Fruit fly (Drosophila melanogaster) whole organism, embryonic: ENCODE results near the gene rasp.

ENCODE experiments used
- Abd-B ChIP-seq: fragments of 200-800 bp; sonication (Bioruptor generic); optimal IDR thresholded peaks from 2 replicates; lab custom pipeline; 2018; ENCODE audit warnings: missing biosample characterization, mild to moderate bottlenecking, missing genetic modification characterization, moderate library complexity
- Aef1 ChIP-seq: fragments of 200-800 bp; sonication (Bioruptor generic); IDR thresholded peaks from 3 replicates; pipeline ENCODE4 v1.3.6; 2022; ENCODE audit warnings: missing biosample characterization, missing genetic modification characterization
- Antp ChIP-seq: fragments of 200-800 bp; sonication (Bioruptor generic); optimal IDR thresholded peaks from 3 replicates; lab custom pipeline; 2016; ENCODE audit warnings: missing biosample characterization, missing genetic modification characterization
- Bteb2 ChIP-seq: fragments of 200-800 bp; sonication (Bioruptor generic); optimal IDR thresholded peaks from 2 replicates; lab custom pipeline; 2016; ENCODE audit warnings: missing biosample characterization, missing genetic modification characterization
- CG10654 ChIP-seq: fragments of 200-800 bp; sonication (Bioruptor generic); optimal IDR thresholded peaks from 2 replicates; lab custom pipeline; 2016; ENCODE audit warnings: missing biosample characterization, missing genetic modification characterization
- CG11247 ChIP-seq: fragments of 200-800 bp; sonication (Bioruptor generic); IDR thresholded peaks from 2 replicates; pipeline ENCODE4 v1.3.6; 2022; ENCODE audit warnings: missing biosample characterization, missing genetic modification characterization
- CG11723 ChIP-seq: fragments of 200-800 bp; sonication (Bioruptor generic); optimal IDR thresholded peaks from 2 replicates; lab custom pipeline; 2017; ENCODE audit warnings: missing biosample characterization, mild to moderate bottlenecking, missing genetic modification characterization
- CG13123 ChIP-seq: fragments of 200-800 bp; sonication (Bioruptor generic); optimal IDR thresholded peaks from 2 replicates; lab custom pipeline; 2016; ENCODE audit warnings: missing biosample characterization, missing genetic modification characterization
- CG14014 ChIP-seq: fragments of 200-800 bp; sonication (Bioruptor generic); IDR thresholded peaks from 2 replicates; pipeline ENCODE4 v1.3.6; 2022; ENCODE audit warnings: missing biosample characterization, missing genetic modification characterization
- CG16813 ChIP-seq: fragments of 200-800 bp; sonication (Bioruptor generic); IDR thresholded peaks from 3 replicates; pipeline ENCODE4 v1.3.6; 2022; ENCODE audit warnings: missing biosample characterization, missing genetic modification characterization; ENCODE audit not compliant: partially characterized antibody
- CG1832 ChIP-seq: fragments of 200-800 bp; sonication (Bioruptor generic); optimal IDR thresholded peaks from 2 replicates; lab custom pipeline; 2017; ENCODE audit warnings: missing biosample characterization, mild to moderate bottlenecking, missing genetic modification characterization, inconsistent platforms
- CG33213 ChIP-seq: fragments of 200-800 bp; sonication (Bioruptor generic); optimal IDR thresholded peaks from 3 replicates; lab custom pipeline; 2016; ENCODE audit warnings: missing biosample characterization, missing genetic modification characterization
- CG3407 ChIP-seq: fragments of 200-800 bp; sonication (Bioruptor generic); optimal IDR thresholded peaks from 2 replicates; lab custom pipeline; 2018; ENCODE audit warnings: missing biosample characterization, mild to moderate bottlenecking, missing genetic modification characterization
- CG4730 ChIP-seq: fragments of 200-800 bp; sonication (Bioruptor generic); IDR thresholded peaks from 2 replicates; pipeline ENCODE4 v1.3.6; 2022; ENCODE audit warnings: missing biosample characterization, missing genetic modification characterization
- CG4820 ChIP-seq: fragments of 200-800 bp; sonication (Bioruptor generic); optimal IDR thresholded peaks from 3 replicates; lab custom pipeline; 2016; ENCODE audit warnings: missing biosample characterization, missing genetic modification characterization
- CG5245 ChIP-seq: fragments of 200-800 bp; sonication (Bioruptor generic); optimal IDR thresholded peaks from 3 replicates; lab custom pipeline; 2016; ENCODE audit warnings: missing biosample characterization, missing genetic modification characterization
- CG6272 ChIP-seq: fragments of 200-800 bp; sonication (Bioruptor generic); IDR thresholded peaks from 2 replicates; pipeline ENCODE4 v1.3.6; 2022; ENCODE audit warnings: missing biosample characterization, missing genetic modification characterization
- CG7745 ChIP-seq: fragments of 200-800 bp; sonication (Bioruptor generic); optimal IDR thresholded peaks from 2 replicates; lab custom pipeline; 2018; ENCODE audit warnings: missing biosample characterization, mild to moderate bottlenecking, missing genetic modification characterization, moderate library complexity
- CG7928 ChIP-seq: fragments of 200-800 bp; sonication (Bioruptor generic); optimal IDR thresholded peaks from 2 replicates; lab custom pipeline; 2017; ENCODE audit warnings: missing biosample characterization, mild to moderate bottlenecking, missing genetic modification characterization
- CG9817 ChIP-seq: fragments of 200-800 bp; sonication (Bioruptor generic); optimal IDR thresholded peaks from 2 replicates; lab custom pipeline; 2018; ENCODE audit warnings: missing biosample characterization, mild to moderate bottlenecking, missing genetic modification characterization, moderate library complexity
- CG9932 ChIP-seq: fragments of 200-800 bp; sonication (Bioruptor generic); IDR thresholded peaks from 2 replicates; pipeline ENCODE4 v1.3.6; 2022; ENCODE audit warnings: missing biosample characterization, missing genetic modification characterization
- CTCF ChIP-seq: fragments of 200-800 bp; sonication (Bioruptor generic); optimal IDR thresholded peaks from 2 replicates; lab custom pipeline; 2017; ENCODE audit warnings: missing biosample characterization, mild to moderate bottlenecking, missing genetic modification characterization, moderate library complexity
- Dbx ChIP-seq: fragments of 200-800 bp; sonication (Bioruptor generic); IDR thresholded peaks from 3 replicates; pipeline ENCODE4 v1.3.6; 2022; ENCODE audit warnings: missing biosample characterization, missing genetic modification characterization
- Dip3 ChIP-seq: fragments of 200-800 bp; sonication (Bioruptor generic); optimal IDR thresholded peaks from 3 replicates; lab custom pipeline; 2016; ENCODE audit warnings: missing biosample characterization, missing genetic modification characterization
- E2f2 ChIP-seq: fragments of 200-800 bp; sonication (Bioruptor generic); IDR thresholded peaks from 2 replicates; pipeline ENCODE4 v1.3.6; 2022; ENCODE audit warnings: missing biosample characterization, missing genetic modification characterization
- H2.0 ChIP-seq: fragments of 200-800 bp; sonication (Bioruptor generic); IDR thresholded peaks from 2 replicates; pipeline ENCODE4 v1.3.6; 2022; ENCODE audit warnings: missing biosample characterization, missing genetic modification characterization
- HLH4C ChIP-seq: fragments of 200-800 bp; sonication (Bioruptor generic); IDR thresholded peaks from 3 replicates; pipeline ENCODE4 v1.3.6; 2022; ENCODE audit warnings: missing biosample characterization, missing genetic modification characterization; ENCODE audit not compliant: partially characterized antibody
- Hmx ChIP-seq: fragments of 200-800 bp; sonication (Bioruptor generic); optimal IDR thresholded peaks from 2 replicates; lab custom pipeline; 2016; ENCODE audit warnings: missing biosample characterization, missing genetic modification characterization
- Lhr ChIP-seq: fragments of 200-800 bp; sonication (Bioruptor generic); optimal IDR thresholded peaks from 3 replicates; lab custom pipeline; 2017; ENCODE audit warnings: mild to moderate bottlenecking, missing biosample characterization, missing genetic modification reagents, missing genetic modification characterization
- Max ChIP-seq: fragments of 200-800 bp; sonication (Bioruptor generic); optimal IDR thresholded peaks from 2 replicates; lab custom pipeline; 2016; ENCODE audit warnings: missing biosample characterization, mild to moderate bottlenecking, missing genetic modification characterization
- PHDP ChIP-seq: fragments of 200-800 bp; sonication (Bioruptor generic); optimal IDR thresholded peaks from 3 replicates; lab custom pipeline; 2018; ENCODE audit warnings: missing biosample characterization, mild to moderate bottlenecking, missing genetic modification characterization, moderate library complexity
- Scr ChIP-seq: fragments of 200-800 bp; sonication (Bioruptor generic); IDR thresholded peaks from 2 replicates; pipeline ENCODE4 v1.3.6; 2022; ENCODE audit warnings: missing biosample characterization, missing genetic modification characterization; ENCODE audit not compliant: partially characterized antibody
- Sox102F ChIP-seq: fragments of 200-800 bp; sonication (Bioruptor generic); optimal IDR thresholded peaks from 2 replicates; lab custom pipeline; 2018; ENCODE audit warnings: missing biosample characterization, mild to moderate bottlenecking, missing genetic modification characterization, moderate library complexity
- Trl ChIP-seq, 3 experiments: fragments of >200 bp in 2 of 3; fragments of 200-800 bp in 1 of 3; sonication (Bioruptor generic) in 1 of 3; optimal IDR thresholded peaks; 2 replicates in 1 of 3; 3 replicates in 2 of 3; lab custom pipeline; 2016 to 2017; ENCODE audit warnings: missing biosample characterization in 1 of 3, missing genetic modification characterization in 1 of 3
- bab2 ChIP-seq: fragments of 200-800 bp; sonication (Bioruptor generic); optimal IDR thresholded peaks from 2 replicates; lab custom pipeline; 2016; ENCODE audit warnings: missing biosample characterization, missing genetic modification characterization
- cad ChIP-seq: fragments of >200 bp; optimal IDR thresholded peaks from 2 replicates; lab custom pipeline; 2017; ENCODE audit warnings: missing biosample characterization, missing genetic modification characterization
- crp ChIP-seq, 2 experiments: fragments of 200-800 bp; sonication (Bioruptor generic); optimal IDR thresholded peaks; 2 replicates in 1 of 2; 3 replicates in 1 of 2; lab custom pipeline; 2017; ENCODE audit warnings: missing biosample characterization in 2 of 2, missing genetic modification characterization in 2 of 2, mild to moderate bottlenecking in 1 of 2, moderate library complexity in 1 of 2
- danr ChIP-seq: fragments of 200-800 bp; sonication (Bioruptor generic); IDR thresholded peaks from 2 replicates; pipeline ENCODE4 v1.3.6; 2022; ENCODE audit warnings: missing biosample characterization, missing genetic modification characterization
- esg ChIP-seq: fragments of 200-800 bp; sonication (Bioruptor generic); conservative IDR thresholded peaks from 2 replicates; pipeline ENCODE4 v1.3.6; 2022; ENCODE audit warnings: missing biosample characterization, missing genetic modification characterization
- gro ChIP-seq: fragments of 200-800 bp; sonication (Bioruptor generic); optimal IDR thresholded peaks from 2 replicates; lab custom pipeline; 2016; ENCODE audit warnings: missing biosample characterization, missing genetic modification characterization
- ken ChIP-seq: fragments of 200-800 bp; sonication (Bioruptor generic); IDR thresholded peaks from 3 replicates; pipeline ENCODE4 v1.3.6; 2022; ENCODE audit warnings: missing biosample characterization, missing genetic modification characterization
- lmd ChIP-seq: fragments of 200-800 bp; sonication (Bioruptor generic); IDR thresholded peaks from 2 replicates; pipeline ENCODE4 v1.3.6; 2022; ENCODE audit warnings: missing biosample characterization, missing genetic modification characterization
- mld ChIP-seq: fragments of 200-800 bp; sonication (Bioruptor generic); IDR thresholded peaks from 3 replicates; pipeline ENCODE4 v1.3.6; 2022; ENCODE audit warnings: missing biosample characterization, missing genetic modification characterization; ENCODE audit not compliant: partially characterized antibody
- pb ChIP-seq: fragments of 200-800 bp; sonication (Bioruptor generic); optimal IDR thresholded peaks from 3 replicates; lab custom pipeline; 2016; ENCODE audit warnings: missing biosample characterization, missing genetic modification characterization
- pho ChIP-seq: fragments of 200-800 bp; sonication (Bioruptor generic); optimal IDR thresholded peaks from 2 replicates; lab custom pipeline; 2016; ENCODE audit warnings: missing biosample characterization, missing genetic modification characterization
- pum ChIP-seq: fragments of 200-800 bp; sonication (Bioruptor generic); optimal IDR thresholded peaks from 2 replicates; lab custom pipeline; 2016; ENCODE audit warnings: missing biosample characterization, missing genetic modification characterization
- sc ChIP-seq, 3 experiments: fragments of >200 bp in 2 of 3; fragments of 200-800 bp in 1 of 3; sonication (Bioruptor generic) in 1 of 3; optimal IDR thresholded peaks; 2 replicates in 2 of 3; 3 replicates in 1 of 3; lab custom pipeline; 2017; ENCODE audit warnings: mild to moderate bottlenecking in 1 of 3, missing biosample characterization in 1 of 3, missing genetic modification characterization in 1 of 3, missing genetic modification reagents in 1 of 3
- yki ChIP-seq: fragments of >200 bp; optimal IDR thresholded peaks from 3 replicates; lab custom pipeline; 2018
- z ChIP-seq: fragments of 200-800 bp; sonication (Bioruptor generic); IDR thresholded peaks from 3 replicates; pipeline ENCODE4 v1.3.6; 2022; ENCODE audit warnings: missing biosample characterization, missing genetic modification characterization
- zf30C ChIP-seq: fragments of 200-800 bp; sonication (Bioruptor generic); optimal IDR thresholded peaks from 3 replicates; lab custom pipeline; 2018; ENCODE audit warnings: missing biosample characterization, mild to moderate bottlenecking, missing genetic modification characterization
- zfh2 ChIP-seq: fragments of 200-800 bp; sonication (Bioruptor generic); optimal IDR thresholded peaks from 2 replicates; lab custom pipeline; 2016; ENCODE audit warnings: missing biosample characterization, missing genetic modification characterization

The rasp gene

DNA sequence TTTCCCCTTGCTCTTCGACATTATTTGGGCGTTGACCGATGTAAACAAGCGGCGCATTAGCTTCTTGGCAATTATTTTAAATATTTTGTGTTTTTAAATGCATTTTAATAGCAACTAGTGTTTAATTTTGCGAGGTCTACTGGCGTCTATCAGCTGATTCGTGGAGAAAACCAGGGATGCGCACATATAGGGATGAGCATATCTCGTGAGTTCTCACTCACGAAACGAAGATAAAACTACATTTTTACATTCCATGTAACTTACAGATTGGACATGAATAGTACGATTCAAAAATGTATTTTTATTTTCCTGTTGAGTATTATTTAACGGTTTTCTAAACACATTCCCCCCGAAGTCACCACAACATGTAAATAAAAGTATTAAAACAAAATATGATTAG, 35.5 kb downstream of the rasp start, which contains the start of gene CG14966 (continued):
- TF ChIP-seq CG13123 (GFP tag; lab: Kevin White, UChicago): no peak
- no peak for TF ChIP-seq CG11723
- peak; percentile 57; the same call in 2 of the 3 replicates for TF ChIP-seq Dbx
- peak; percentile 16 for TF ChIP-seq Hmx (GFP tag; lab: Kevin White, UChicago)
- no peak for TF ChIP-seq CG6272 (GFP tag; lab: Robert Waterston, UW)
- peak; percentile 58 for TF ChIP-seq gro (GFP tag; lab: Kevin White, UChicago)
- no peak for TF ChIP-seq CG10654 (GFP tag; lab: Kevin White, UChicago)
- peak; percentile 30 for TF ChIP-seq CG33213 (GFP tag; lab: Kevin White, UChicago)
- peak; percentile 38 for TF ChIP-seq pum
- TF ChIP-seq CG7928 (GFP tag; lab: Kevin White, UChicago): peak; percentile 97
- no peak for TF ChIP-seq CG7745 (tag; lab: Kevin White, UChicago)
- peak; percentile 22 for TF ChIP-seq Antp (GFP tag; lab: Kevin White, UChicago)
- TF ChIP-seq HLH4C (GFP tag; lab: Robert Waterston, UW): peak; percentile 76
- TF ChIP-seq mld (GFP tag; lab: Robert Waterston, UW): peak; percentile 78; the same call in 2 of the 3 replicates
- TF ChIP-seq Trl (optimal IDR thresholded peaks at IDR 0.05; lab: Kevin White, UChicago): no peak
- no peak for TF ChIP-seq Trl (GFP tag; optimal IDR thresholded peaks at IDR 0.05; lab: Kevin White, UChicago)
- no peak for TF ChIP-seq danr (GFP tag; lab: Robert Waterston, UW)
- TF ChIP-seq Lhr (GFP tag; lab: Kevin White, UChicago): no peak
- peak; percentile 57; the same call in 1 of the 2 replicates for TF ChIP-seq CG14014 (GFP tag; lab: Robert Waterston, UW)
- TF ChIP-seq yki (lab: Kevin White, UChicago): no peak
- peak; percentile 1 for TF ChIP-seq PHDP (tag; lab: Kevin White, UChicago)
- TF ChIP-seq CG11247 (GFP tag; lab: Robert Waterston, UW): no peak
- no peak for TF ChIP-seq Sox102F (GFP tag; lab: Kevin White, UChicago)
- TF ChIP-seq CG1832 (GFP tag; lab: Kevin White, UChicago): no peak
- no peak for TF ChIP-seq z (GFP tag; lab: Robert Waterston, UW)
- TF ChIP-seq CG4820 (GFP tag; lab: Kevin White, UChicago): no peak
- TF ChIP-seq lmd (GFP tag; lab: Robert Waterston, UW): no peak
- peak; percentile 89 for TF ChIP-seq Scr
- TF ChIP-seq pho (GFP tag; lab: Kevin White, UChicago): peak; percentile 29
- TF ChIP-seq CG16813 (GFP tag; lab: Robert Waterston, UW): peak; percentile 91
- TF ChIP-seq zfh2 (GFP tag; lab: Kevin White, UChicago): peak; percentile 22
- TF ChIP-seq cad (GFP tag; lab: Kevin White, UChicago): no peak
- peak; percentile 72 for TF ChIP-seq CTCF
- TF ChIP-seq CG3407 (GFP tag; lab: Kevin White, UChicago): no peak
- TF ChIP-seq Aef1 (GFP tag; lab: Robert Waterston, UW): no peak
- TF ChIP-seq zf30C (GFP tag; lab: Kevin White, UChicago): no peak
- no peak for TF ChIP-seq CG4730 (GFP tag; lab: Robert Waterston, UW)
- TF ChIP-seq ken (GFP tag; lab: Robert Waterston, UW): no peak
- TF ChIP-seq CG9932 (GFP tag; lab: Robert Waterston, UW): peak; percentile 78
- TF ChIP-seq Dip3: no peak
- peak; percentile 36 for TF ChIP-seq Max (GFP tag; lab: Kevin White, UChicago)
- no peak for TF ChIP-seq pb (GFP tag; lab: Kevin White, UChicago)
- no peak for TF ChIP-seq CG5245
- no peak for TF ChIP-seq sc (optimal IDR thresholded peaks at IDR 0.05; lab: Kevin White, UChicago)
- no peak for TF ChIP-seq sc (GFP tag; optimal IDR thresholded peaks at IDR 0.05; lab: Kevin White, UChicago)
- TF ChIP-seq bab2 (GFP tag; lab: Kevin White, UChicago): peak; percentile 10
- TF ChIP-seq Abd-B (GFP tag; lab: Kevin White, UChicago): no peak
- peak; percentile 84 to 98 for TF ChIP-seq crp (GFP tag; optimal IDR thresholded peaks at IDR 0.05; lab: Kevin White, UChicago)
- 0 out of 2 replicates have a peak, but pooled peaks have one; percentile 6 for TF ChIP-seq H2.0 (GFP tag; lab: Robert Waterston, UW)
- TF ChIP-seq CG9817 (tag; lab: Kevin White, UChicago): peak; percentile 6
- TF ChIP-seq Bteb2: peak; percentile 23
- peak; percentile 52; the same call in 1 of the 2 replicates for TF ChIP-seq E2f2 (GFP tag; lab: Robert Waterston, UW)
- no peak for TF ChIP-seq esg (GFP tag; lab: Robert Waterston, UW)
